Worm (Caenorhabditis elegans) whole organism, L2 larva: Measurements from ENCODE around the gene csc-1.

Experiments
- ama-1 ChIP-seq: fragments of 150-350 bp; optimal IDR thresholded peaks from 2 replicates; lab custom pipeline; 2018; ENCODE audit warnings: inconsistent platforms
- egl-27 ChIP-seq: sonication (generic microtip); optimal IDR thresholded peaks from 3 replicates; lab custom pipeline; 2017; ENCODE audit warnings: missing biosample characterization, missing genetic modification reagents, missing genetic modification characterization
- lin-13 ChIP-seq: fragments of 150-350 bp; optimal IDR thresholded peaks from 2 replicates; lab custom pipeline; 2014; ENCODE audit warnings: missing biosample characterization, missing genetic modification reagents, missing genetic modification characterization
- lsy-2 ChIP-seq, 2 experiments: fragments of 150-350 bp in 1 of 2; sonication (generic microtip) in 1 of 2; optimal IDR thresholded peaks; 2 replicates each; lab custom pipeline; 2014 to 2017; ENCODE audit warnings: missing biosample characterization in 2 of 2, missing genetic modification characterization in 2 of 2
- nhr-11 ChIP-seq: fragments of 150-350 bp; optimal IDR thresholded peaks from 2 replicates; lab custom pipeline; 2014; ENCODE audit warnings: missing biosample characterization, missing genetic modification characterization
- nhr-12 ChIP-seq: fragments of 150-350 bp; optimal IDR thresholded peaks from 2 replicates; lab custom pipeline; 2014; ENCODE audit warnings: missing biosample characterization, missing genetic modification characterization
- nhr-23 ChIP-seq: fragments of 150-350 bp; optimal IDR thresholded peaks from 2 replicates; lab custom pipeline; 2014; ENCODE audit warnings: missing biosample characterization, missing genetic modification reagents, missing genetic modification characterization
- nhr-237 ChIP-seq: fragments of 150-350 bp; optimal IDR thresholded peaks from 2 replicates; lab custom pipeline; 2014; ENCODE audit warnings: missing biosample characterization, missing genetic modification characterization
- nhr-25 ChIP-seq: fragments of 150-350 bp; sonication (generic microtip); optimal IDR thresholded peaks from 3 replicates; lab custom pipeline; 2014; ENCODE audit warnings: missing biosample characterization, missing genetic modification characterization
- peb-1 ChIP-seq: fragments of 150-350 bp; optimal IDR thresholded peaks from 2 replicates; lab custom pipeline; 2014; ENCODE audit warnings: missing biosample characterization, missing genetic modification characterization
- skn-1 ChIP-seq: sonication (generic microtip); optimal IDR thresholded peaks from 2 replicates; lab custom pipeline; 2017; ENCODE audit warnings: missing biosample characterization, missing genetic modification characterization
- unc-62 ChIP-seq: fragments of 150-350 bp; optimal IDR thresholded peaks from 2 replicates; lab custom pipeline; 2014; ENCODE audit warnings: missing biosample characterization, missing genetic modification reagents, missing genetic modification characterization

ce11 chrII:13632238-13632637 lies 35.5 kb downstream of the csc-1 start, which contains the start of gene tag-10:
- TF ChIP-seq lsy-2 (tag; optimal IDR thresholded peaks at IDR 0.05; lab: Kevin White, UChicago) (no peak), egl-27 (no peak), nhr-12 (tag; lab: Kevin White, UChicago) (no peak), unc-62 (GFP tag; lab: Kevin White, UChicago) (no peak), nhr-11 (no peak), nhr-237 (tag; lab: Kevin White, UChicago) (no peak), nhr-23 (tag; lab: Kevin White, UChicago) (no peak), nhr-25 (tag; lab: Kevin White, UChicago) (no peak), peb-1 (no peak), ama-1 (no peak), lin-13 (no peak), skn-1 (no peak)
